Fruit fly (Drosophila melanogaster) whole organism, embryonic: ENCODE results near the gene bark.
A peak's percentile ranks its signal among the peaks of the same experiment; 100 is the strongest.

ENCODE experiments used
- Adf1 ChIP-seq: fragments of 200-800 bp; sonication (Bioruptor generic); IDR thresholded peaks from 2 replicates; pipeline ENCODE4 v1.3.6; 2022; ENCODE audit warnings: missing biosample characterization, missing genetic modification characterization
- CG1024 ChIP-seq: fragments of 200-800 bp; sonication (Bioruptor generic); IDR thresholded peaks from 2 replicates; pipeline ENCODE4 v1.3.6; 2022; ENCODE audit warnings: missing biosample characterization, missing genetic modification characterization
- CG12155 ChIP-seq: fragments of 200-800 bp; sonication (Bioruptor generic); optimal IDR thresholded peaks from 3 replicates; lab custom pipeline; 2016; ENCODE audit warnings: missing biosample characterization, missing genetic modification characterization
- CG12659 ChIP-seq: fragments of 200-800 bp; sonication (Bioruptor generic); optimal IDR thresholded peaks from 3 replicates; lab custom pipeline; 2017; ENCODE audit warnings: mild to moderate bottlenecking, missing biosample characterization, missing genetic modification reagents, missing genetic modification characterization
- CG12769 ChIP-seq: fragments of 200-800 bp; sonication (Bioruptor generic); optimal IDR thresholded peaks from 2 replicates; lab custom pipeline; 2019; ENCODE audit warnings: missing biosample characterization, mild to moderate bottlenecking, missing genetic modification characterization, moderate library complexity
- CG13424 ChIP-seq: fragments of 200-800 bp; sonication (Bioruptor generic); optimal IDR thresholded peaks from 2 replicates; lab custom pipeline; 2019; ENCODE audit warnings: missing biosample characterization, mild to moderate bottlenecking, missing genetic modification characterization, moderate library complexity
- CG14014 ChIP-seq: fragments of 200-800 bp; sonication (Bioruptor generic); IDR thresholded peaks from 2 replicates; pipeline ENCODE4 v1.3.6; 2022; ENCODE audit warnings: missing biosample characterization, missing genetic modification characterization
- CG15269 ChIP-seq: fragments of 200-800 bp; sonication (Bioruptor generic); optimal IDR thresholded peaks from 2 replicates; lab custom pipeline; 2018; ENCODE audit warnings: missing biosample characterization, mild to moderate bottlenecking, missing genetic modification characterization, moderate library complexity
- CG16779 ChIP-seq: fragments of 200-800 bp; sonication (Bioruptor generic); IDR thresholded peaks from 2 replicates; pipeline ENCODE4 v1.3.6; 2022; ENCODE audit warnings: missing biosample characterization, missing genetic modification characterization
- CG17186 ChIP-seq: fragments of 200-800 bp; sonication (Bioruptor generic); optimal IDR thresholded peaks from 3 replicates; lab custom pipeline; 2017; ENCODE audit warnings: missing biosample characterization, missing genetic modification reagents, missing genetic modification characterization
- CG17612 ChIP-seq: fragments of 200-800 bp; sonication (Bioruptor generic); IDR thresholded peaks from 2 replicates; pipeline ENCODE4 v1.3.6; 2022; ENCODE audit warnings: missing biosample characterization, missing genetic modification characterization
- CG18011 ChIP-seq: fragments of 200-800 bp; sonication (Bioruptor generic); optimal IDR thresholded peaks from 2 replicates; lab custom pipeline; 2017; ENCODE audit warnings: missing biosample characterization, missing genetic modification characterization, mild to moderate bottlenecking, moderate library complexity, missing genotype
- CG18764 ChIP-seq: fragments of 200-800 bp; sonication (Bioruptor generic); optimal IDR thresholded peaks from 3 replicates; lab custom pipeline; 2016; ENCODE audit warnings: missing biosample characterization, missing genetic modification characterization
- CG2120 ChIP-seq: fragments of 200-800 bp; sonication (Bioruptor generic); optimal IDR thresholded peaks from 3 replicates; lab custom pipeline; 2016; ENCODE audit warnings: missing biosample characterization, missing genetic modification characterization
- CG2875 ChIP-seq: fragments of 200-800 bp; sonication (Bioruptor generic); optimal IDR thresholded peaks from 2 replicates; lab custom pipeline; 2017; ENCODE audit warnings: missing biosample characterization, mild to moderate bottlenecking, missing genetic modification characterization, missing genetic modification reagents
- CG30403 ChIP-seq: fragments of 200-800 bp; sonication (Bioruptor generic); optimal IDR thresholded peaks from 3 replicates; lab custom pipeline; 2016; ENCODE audit warnings: missing biosample characterization, missing genetic modification characterization
- CG30431 ChIP-seq: fragments of 200-800 bp; sonication (Bioruptor generic); optimal IDR thresholded peaks from 2 replicates; lab custom pipeline; 2017; ENCODE audit warnings: missing biosample characterization, missing genetic modification characterization
- CG31365 ChIP-seq: fragments of 200-800 bp; sonication (Bioruptor generic); optimal IDR thresholded peaks from 2 replicates; lab custom pipeline; 2018; ENCODE audit warnings: missing biosample characterization, mild to moderate bottlenecking, missing genetic modification characterization
- CG34376 ChIP-seq: fragments of 200-800 bp; sonication (Bioruptor generic); optimal IDR thresholded peaks from 2 replicates; lab custom pipeline; 2018; ENCODE audit warnings: missing biosample characterization, mild to moderate bottlenecking, missing genetic modification characterization
- CG4328 ChIP-seq: fragments of 200-800 bp; sonication (Bioruptor generic); optimal IDR thresholded peaks from 3 replicates; lab custom pipeline; 2017; ENCODE audit warnings: missing biosample characterization, missing genetic modification reagents, missing genetic modification characterization
- CG4730 ChIP-seq: fragments of 200-800 bp; sonication (Bioruptor generic); IDR thresholded peaks from 2 replicates; pipeline ENCODE4 v1.3.6; 2022; ENCODE audit warnings: missing biosample characterization, missing genetic modification characterization
- CG6254 ChIP-seq: fragments of 200-800 bp; sonication (Bioruptor generic); optimal IDR thresholded peaks from 3 replicates; lab custom pipeline; 2017; ENCODE audit warnings: mild to moderate bottlenecking, missing biosample characterization, missing genetic modification reagents, missing genetic modification characterization
- CG7372 ChIP-seq: fragments of 200-800 bp; sonication (Bioruptor generic); IDR thresholded peaks from 2 replicates; pipeline ENCODE4 v1.3.6; 2022; ENCODE audit warnings: missing biosample characterization, missing genetic modification characterization
- CG7987 ChIP-seq: fragments of 200-800 bp; sonication (Bioruptor generic); optimal IDR thresholded peaks from 2 replicates; lab custom pipeline; 2018; ENCODE audit warnings: missing biosample characterization, mild to moderate bottlenecking, missing genetic modification characterization, moderate library complexity
- CG8089 ChIP-seq: fragments of 200-800 bp; sonication (Bioruptor generic); optimal IDR thresholded peaks from 3 replicates; lab custom pipeline; 2016; ENCODE audit warnings: missing biosample characterization, missing genetic modification characterization
- CG9932 ChIP-seq: fragments of 200-800 bp; sonication (Bioruptor generic); IDR thresholded peaks from 2 replicates; pipeline ENCODE4 v1.3.6; 2022; ENCODE audit warnings: missing biosample characterization, missing genetic modification characterization
- E2f1 ChIP-seq: fragments of 200-800 bp; sonication (Bioruptor generic); IDR thresholded peaks from 2 replicates; pipeline ENCODE4 v1.3.6; 2022; ENCODE audit warnings: missing biosample characterization, missing genetic modification characterization
- E2f2 ChIP-seq: fragments of 200-800 bp; sonication (Bioruptor generic); IDR thresholded peaks from 2 replicates; pipeline ENCODE4 v1.3.6; 2022; ENCODE audit warnings: missing biosample characterization, missing genetic modification characterization
- H15 ChIP-seq: fragments of 200-800 bp; sonication (Bioruptor generic); IDR thresholded peaks from 3 replicates; pipeline ENCODE4 v1.3.6; 2022; ENCODE audit warnings: missing biosample characterization, missing genetic modification characterization
- HmgD ChIP-seq: fragments of 200-800 bp; sonication (Bioruptor generic); optimal IDR thresholded peaks from 3 replicates; lab custom pipeline; 2016; ENCODE audit warnings: missing biosample characterization, missing genetic modification characterization
- Hr3 ChIP-seq: fragments of 200-800 bp; sonication (Bioruptor generic); optimal IDR thresholded peaks from 3 replicates; lab custom pipeline; 2016; ENCODE audit warnings: missing biosample characterization, missing genetic modification characterization
- MBD-R2 ChIP-seq: fragments of 200-800 bp; sonication (Bioruptor generic); IDR thresholded peaks from 2 replicates; pipeline ENCODE4 v1.3.6; 2022; ENCODE audit warnings: missing biosample characterization, missing genetic modification characterization
- Mes4 ChIP-seq: fragments of 200-800 bp; sonication (Bioruptor generic); optimal IDR thresholded peaks from 2 replicates; lab custom pipeline; 2016; ENCODE audit warnings: missing biosample characterization, missing genetic modification characterization
- NC2α ChIP-seq: fragments of 200-800 bp; sonication (Bioruptor generic); optimal IDR thresholded peaks from 2 replicates; lab custom pipeline; 2016; ENCODE audit warnings: missing biosample characterization, missing genetic modification characterization
- TFAM ChIP-seq: fragments of 200-800 bp; sonication (Bioruptor generic); optimal IDR thresholded peaks from 2 replicates; lab custom pipeline; 2017; ENCODE audit warnings: missing biosample characterization, missing genetic modification characterization, inconsistent platforms
- bab2 ChIP-seq: fragments of 200-800 bp; sonication (Bioruptor generic); optimal IDR thresholded peaks from 2 replicates; lab custom pipeline; 2016; ENCODE audit warnings: missing biosample characterization, missing genetic modification characterization
- cad ChIP-seq: fragments of >200 bp; optimal IDR thresholded peaks from 2 replicates; lab custom pipeline; 2017; ENCODE audit warnings: missing biosample characterization, missing genetic modification characterization
- cg ChIP-seq: fragments of 200-800 bp; sonication (Bioruptor generic); optimal IDR thresholded peaks from 3 replicates; lab custom pipeline; 2019; ENCODE audit warnings: missing biosample characterization, mild to moderate bottlenecking, missing genetic modification characterization, moderate library complexity
- danr ChIP-seq: fragments of 200-800 bp; sonication (Bioruptor generic); IDR thresholded peaks from 2 replicates; pipeline ENCODE4 v1.3.6; 2022; ENCODE audit warnings: missing biosample characterization, missing genetic modification characterization
- emc ChIP-seq: fragments of 200-800 bp; sonication (Bioruptor generic); optimal IDR thresholded peaks from 2 replicates; lab custom pipeline; 2016; ENCODE audit warnings: missing biosample characterization, missing genetic modification characterization
- fu2 ChIP-seq: fragments of 200-800 bp; sonication (Bioruptor generic); optimal IDR thresholded peaks from 2 replicates; lab custom pipeline; 2016; ENCODE audit warnings: missing biosample characterization, missing genetic modification characterization
- gsb-n ChIP-seq: fragments of 200-800 bp; sonication (Bioruptor generic); optimal IDR thresholded peaks from 3 replicates; lab custom pipeline; 2018; ENCODE audit warnings: missing biosample characterization, mild to moderate bottlenecking, missing genetic modification characterization
- h ChIP-seq: fragments of >200 bp; optimal IDR thresholded peaks from 2 replicates; lab custom pipeline; 2017
- lov ChIP-seq, 2 experiments: fragments of 200-800 bp in 1 of 2; fragments of >200 bp in 1 of 2; sonication (Bioruptor generic) in 1 of 2; IDR thresholded peaks in 1 of 2; optimal IDR thresholded peaks in 1 of 2; 2 replicates in 1 of 2; 3 replicates in 1 of 2; pipeline versions ENCODE4 v1.3.6 to Lab custom; 2017 to 2022; ENCODE audit warnings: missing biosample characterization in 1 of 2, missing genetic modification characterization in 1 of 2
- org-1 ChIP-seq: fragments of 200-800 bp; sonication (Bioruptor generic); optimal IDR thresholded peaks from 2 replicates; lab custom pipeline; 2017; ENCODE audit warnings: missing biosample characterization, missing genetic modification characterization
- repo ChIP-seq: fragments of 200-800 bp; sonication (Bioruptor generic); optimal IDR thresholded peaks from 2 replicates; lab custom pipeline; 2016; ENCODE audit warnings: missing biosample characterization, missing genetic modification characterization
- row ChIP-seq: fragments of 200-800 bp; sonication (Bioruptor generic); IDR thresholded peaks from 3 replicates; pipeline ENCODE4 v1.3.6; 2022; ENCODE audit warnings: missing biosample characterization, missing genetic modification characterization
- salm ChIP-seq: fragments of 200-800 bp; sonication (Bioruptor generic); optimal IDR thresholded peaks from 2 replicates; lab custom pipeline; 2018; ENCODE audit warnings: missing biosample characterization, mild to moderate bottlenecking, missing genetic modification characterization
- stc ChIP-seq: fragments of 200-800 bp; sonication (Bioruptor generic); IDR thresholded peaks from 2 replicates; pipeline ENCODE4 v1.3.6; 2022; ENCODE audit warnings: missing biosample characterization, missing genetic modification characterization
- trem ChIP-seq: fragments of 200-800 bp; optimal IDR thresholded peaks from 3 replicates; lab custom pipeline; 2019; ENCODE audit warnings: missing biosample characterization, mild to moderate bottlenecking, missing genetic modification characterization, moderate library complexity

The bark gene

dm6 chr2L:3789290-3790067 lies 2.5 kb downstream of the bark start (continued):
- TF ChIP-seq HmgD (GFP tag; lab: Kevin White, UChicago) (no peak), H15 (peak; percentile 84; the same call in 2 of the 3 replicates), CG12769 (tag; lab: Kevin White, UChicago) (no peak), stc (GFP tag; lab: Robert Waterston, UW) (peak; percentile 76), TFAM (no peak), CG8089 (GFP tag; lab: Kevin White, UChicago) (no peak), emc (GFP tag; lab: Kevin White, UChicago) (no peak), CG13424 (tag; lab: Kevin White, UChicago) (peak; percentile 85), bab2 (GFP tag; lab: Kevin White, UChicago) (no peak), CG34376 (GFP tag; lab: Kevin White, UChicago) (no peak), CG7987 (GFP tag; lab: Kevin White, UChicago) (peak; percentile 7), CG31365 (tag; lab: Kevin White, UChicago) (no peak), CG17186 (GFP tag; lab: Kevin White, UChicago) (peak; percentile 11), CG15269 (tag; lab: Kevin White, UChicago) (peak; percentile 74), CG4328 (GFP tag; lab: Kevin White, UChicago) (peak; percentile 44), CG18011 (GFP tag; lab: Kevin White, UChicago) (no peak), repo (GFP tag; lab: Kevin White, UChicago) (no peak), CG9932 (GFP tag; lab: Robert Waterston, UW) (peak; percentile 37; the same call in 1 of the 2 replicates), row (GFP tag; lab: Robert Waterston, UW) (peak; percentile 84), CG4730 (GFP tag; lab: Robert Waterston, UW) (peak; percentile 79), CG6254 (GFP tag; lab: Kevin White, UChicago) (peak; percentile 82), CG12155 (GFP tag; lab: Kevin White, UChicago) (peak; percentile 2), CG14014 (peak; percentile 82), CG30431 (peak; percentile 46), CG16779 (GFP tag; lab: Robert Waterston, UW) (no peak), h (lab: Kevin White, UChicago) (no peak), Hr3 (GFP tag; lab: Kevin White, UChicago) (peak; percentile 84), CG18764 (GFP tag; lab: Kevin White, UChicago) (peak; percentile 53), lov (optimal IDR thresholded peaks at IDR 0.05; lab: Kevin White, UChicago) (no peak), lov (GFP tag; IDR thresholded peaks at IDR 0.05; lab: Robert Waterston, UW) (peak; percentile 84; the same call in 2 of the 3 replicates), CG1024 (GFP tag; lab: Robert Waterston, UW) (peak; percentile 72), org-1 (peak; percentile 58), Adf1 (GFP tag; lab: Robert Waterston, UW) (no peak), CG30403 (GFP tag; lab: Kevin White, UChicago) (peak; percentile 71), CG12659 (GFP tag; lab: Kevin White, UChicago) (peak; percentile 62), CG7372 (GFP tag; lab: Robert Waterston, UW) (0 out of 2 replicates have a peak, but pooled peaks have one; percentile 59), E2f2 (GFP tag; lab: Robert Waterston, UW) (peak; percentile 62), Mes4 (GFP tag; lab: Kevin White, UChicago) (no peak), gsb-n (peak; percentile 89), NC2α (no peak), CG2120 (GFP tag; lab: Kevin White, UChicago) (no peak), CG17612 (peak; percentile 17; the same call in 1 of the 2 replicates), salm (tag; lab: Kevin White, UChicago) (peak; percentile 73), cad (no peak), E2f1 (GFP tag; lab: Robert Waterston, UW) (peak; percentile 80), cg (GFP tag; lab: Kevin White, UChicago) (peak; percentile 53), CG2875 (GFP tag; lab: Kevin White, UChicago) (peak; percentile 88), danr (GFP tag; lab: Robert Waterston, UW) (0 out of 2 replicates have a peak, but pooled peaks have one; percentile 15), MBD-R2 (GFP tag; lab: Robert Waterston, UW) (peak; percentile 21; the same call in 1 of the 2 replicates), trem (peak; percentile 88), fu2 (no peak)
